Worm (Caenorhabditis elegans) whole organism, L4 larva: ENCODE measurements around the gene phy-4.

ENCODE experiments used
- F26F4.8 ChIP-seq: fragments of 200-800 bp; sonication (Bioruptor generic); conservative IDR thresholded peaks from 2 replicates; pipeline ENCODE4 v1.3.6; 2022; ENCODE audit warnings: missing genetic modification characterization, missing compliant biosample characterization
- F49E8.2 ChIP-seq: sonication (generic microtip); optimal IDR thresholded peaks from 2 replicates; lab custom pipeline; 2016; ENCODE audit warnings: missing compliant biosample characterization, mild to moderate bottlenecking, missing genetic modification characterization, borderline replicate concordance
- Y48G9A.11 ChIP-seq: fragments of 200-800 bp; sonication (Bioruptor generic); IDR thresholded peaks from 2 replicates; pipeline ENCODE4 v1.3.6; 2022; ENCODE audit warnings: missing genetic modification reagents, missing genetic modification characterization, missing compliant biosample characterization
- Y5F2A.4 ChIP-seq: fragments of 200-800 bp; sonication (Bioruptor generic); optimal IDR thresholded peaks from 2 replicates; lab custom pipeline; 2018; ENCODE audit warnings: mild to moderate bottlenecking, missing genetic modification characterization, missing compliant biosample characterization
- ZK546.5 ChIP-seq, 2 experiments: sonication (generic microtip); optimal IDR thresholded peaks; 2 replicates each; lab custom pipeline; 2017; ENCODE audit warnings: missing biosample characterization in 2 of 2, missing genetic modification characterization in 2 of 2
- aha-1 ChIP-seq: fragments of 150-350 bp; peaks from one replicate; lab custom pipeline; 2014; ENCODE audit warnings: missing biosample characterization, missing genetic modification characterization
- aly-2 ChIP-seq: sonication (generic microtip); optimal IDR thresholded peaks from 2 replicates; lab custom pipeline; 2018; ENCODE audit warnings: missing biosample characterization, missing genetic modification characterization
- attf-4 ChIP-seq: sonication (generic microtip); optimal IDR thresholded peaks from 3 replicates; lab custom pipeline; 2017; ENCODE audit warnings: missing biosample characterization, missing genetic modification characterization
- ceh-20 ChIP-seq: fragments of 200-800 bp; sonication (Bioruptor generic); IDR thresholded peaks from 2 replicates; pipeline ENCODE4 v1.3.6; 2022; ENCODE audit warnings: missing genetic modification reagents, missing genetic modification characterization, missing compliant biosample characterization
- ces-1 ChIP-seq: fragments of 150-350 bp; sonication (generic microtip); optimal IDR thresholded peaks from 4 replicates; lab custom pipeline; 2014; ENCODE audit warnings: missing biosample characterization, missing genetic modification reagents, missing genetic modification characterization
- cey-2 ChIP-seq: sonication (generic microtip); optimal IDR thresholded peaks from 3 replicates; lab custom pipeline; 2017; ENCODE audit warnings: missing genetic modification characterization, mild to moderate bottlenecking, missing compliant biosample characterization, antibody characterized with exemption, borderline replicate concordance; ENCODE audit not compliant: insufficient read depth
- ctbp-1 ChIP-seq: fragments of 200-800 bp; sonication (Bioruptor generic); IDR thresholded peaks from 2 replicates; pipeline ENCODE4 v1.3.6; 2022; ENCODE audit warnings: missing genetic modification reagents, missing genetic modification characterization, missing compliant biosample characterization
- daf-12 ChIP-seq: fragments of 150-350 bp; optimal IDR thresholded peaks from 2 replicates; lab custom pipeline; 2014; ENCODE audit warnings: missing biosample characterization, missing genetic modification reagents, missing genetic modification characterization
- daf-16 ChIP-seq, 3 experiments: sonication (generic microtip); optimal IDR thresholded peaks; 2 replicates each; lab custom pipeline; 2016 to 2017; ENCODE audit warnings: missing genetic modification characterization in 3 of 3, missing genetic modification reagents in 3 of 3, mild to moderate bottlenecking in 2 of 3, missing compliant biosample characterization in 2 of 3, missing biosample characterization in 1 of 3, moderate library complexity in 1 of 3
- daf-19 ChIP-seq: fragments of 200-800 bp; sonication (Bioruptor generic); conservative IDR thresholded peaks from 2 replicates; pipeline ENCODE4 v1.3.6; 2022; ENCODE audit warnings: missing genetic modification characterization, missing compliant biosample characterization
- daf-8 ChIP-seq: fragments of 200-800 bp; sonication (Bioruptor generic); IDR thresholded peaks from 2 replicates; pipeline ENCODE4 v1.3.6; 2022; ENCODE audit warnings: missing genetic modification characterization, missing compliant biosample characterization
- dmd-6 ChIP-seq: fragments of 200-800 bp; sonication (Bioruptor generic); IDR thresholded peaks from 2 replicates; pipeline ENCODE4 v1.3.6; 2022; ENCODE audit warnings: missing genetic modification reagents, missing genetic modification characterization, missing compliant biosample characterization
- egl-27 ChIP-seq: sonication (generic microtip); optimal IDR thresholded peaks from 3 replicates; lab custom pipeline; 2017; ENCODE audit warnings: missing biosample characterization, missing genetic modification reagents, missing genetic modification characterization
- fkh-10 ChIP-seq: fragments of 150-350 bp; optimal IDR thresholded peaks from 2 replicates; lab custom pipeline; 2014; ENCODE audit warnings: missing biosample characterization, missing genetic modification reagents, missing genetic modification characterization
- hmg-1.1 ChIP-seq: fragments of 200-800 bp; sonication (Bioruptor generic); IDR thresholded peaks from 2 replicates; pipeline ENCODE4 v1.3.6; 2022; ENCODE audit warnings: missing genetic modification reagents, missing genetic modification characterization, missing compliant biosample characterization
- jun-1 ChIP-seq: fragments of 150-350 bp; optimal IDR thresholded peaks from 2 replicates; lab custom pipeline; 2014; ENCODE audit warnings: missing biosample characterization, missing genetic modification reagents, missing genetic modification characterization
- lim-7 ChIP-seq: fragments of 200-800 bp; sonication (Bioruptor generic); IDR thresholded peaks from 2 replicates; pipeline ENCODE4 v1.3.6; 2022; ENCODE audit warnings: missing genetic modification characterization, missing compliant biosample characterization
- madf-9 ChIP-seq: fragments of 200-800 bp; sonication (Bioruptor generic); conservative IDR thresholded peaks from 2 replicates; pipeline ENCODE4 v1.3.6; 2022; ENCODE audit warnings: missing genetic modification reagents, missing genetic modification characterization, missing compliant biosample characterization
- mdl-1 ChIP-seq, 2 experiments: fragments of 150-350 bp in 1 of 2; sonication (generic microtip) in 1 of 2; optimal IDR thresholded peaks; 2 replicates each; lab custom pipeline; 2014 to 2017; ENCODE audit warnings: missing biosample characterization in 2 of 2, missing genetic modification characterization in 2 of 2
- mdt-29 ChIP-seq: fragments of 200-800 bp; sonication (Bioruptor generic); IDR thresholded peaks from 2 replicates; pipeline ENCODE4 v1.3.6; 2022; ENCODE audit warnings: missing genetic modification reagents, missing genetic modification characterization, missing compliant biosample characterization
- mxl-2 ChIP-seq: fragments of 200-800 bp; sonication (Bioruptor generic); conservative IDR thresholded peaks from 2 replicates; pipeline ENCODE4 v1.3.6; 2022; ENCODE audit warnings: missing genetic modification reagents, missing genetic modification characterization, missing compliant biosample characterization
- mxl-3 ChIP-seq: fragments of 200-800 bp; sonication (Bioruptor generic); optimal IDR thresholded peaks from 2 replicates; lab custom pipeline; 2018; ENCODE audit warnings: mild to moderate bottlenecking, missing genetic modification characterization, missing compliant biosample characterization
- nhr-25 ChIP-seq: sonication (generic microtip); optimal IDR thresholded peaks from 2 replicates; lab custom pipeline; 2017; ENCODE audit warnings: missing genetic modification characterization, mild to moderate bottlenecking, missing compliant biosample characterization, antibody characterized with exemption, moderate library complexity, borderline replicate concordance; ENCODE audit not compliant: insufficient read depth
- nhr-6 ChIP-seq: fragments of 150-350 bp; optimal IDR thresholded peaks from 2 replicates; lab custom pipeline; 2014; ENCODE audit warnings: missing biosample characterization, missing genetic modification characterization
- nhr-76 ChIP-seq: fragments of 150-350 bp; optimal IDR thresholded peaks from 2 replicates; lab custom pipeline; 2014; ENCODE audit warnings: missing biosample characterization, missing genetic modification characterization
- pha-4 ChIP-seq, 2 experiments: fragments of 150-350 bp in 1 of 2; fragments of 200-800 bp in 1 of 2; sonication (Bioruptor generic) in 1 of 2; IDR thresholded peaks in 1 of 2; optimal IDR thresholded peaks in 1 of 2; 2 replicates each; pipeline versions ENCODE4 v1.3.6 to Lab custom; 2014 to 2022; ENCODE audit warnings: missing genetic modification characterization in 2 of 2, missing genetic modification reagents in 2 of 2, missing biosample characterization in 1 of 2, missing compliant biosample characterization in 1 of 2
- rbr-2 ChIP-seq: sonication (generic microtip); optimal IDR thresholded peaks from 2 replicates; lab custom pipeline; 2016; ENCODE audit warnings: missing genotype, missing genetic modification characterization, missing compliant biosample characterization
- saeg-2 ChIP-seq: fragments of 200-800 bp; sonication (Bioruptor generic); IDR thresholded peaks from 2 replicates; pipeline ENCODE4 v1.3.6; 2022; ENCODE audit warnings: missing genetic modification reagents, missing genetic modification characterization, missing compliant biosample characterization
- set-16 ChIP-seq: fragments of 200-800 bp; sonication (Bioruptor generic); IDR thresholded peaks from 2 replicates; pipeline ENCODE4 v1.3.6; 2022; ENCODE audit warnings: missing genetic modification reagents, missing genetic modification characterization, missing compliant biosample characterization
- snpc-4 ChIP-seq: fragments of 150-350 bp; optimal IDR thresholded peaks from 2 replicates; lab custom pipeline; 2014; ENCODE audit warnings: missing biosample characterization, missing genetic modification characterization
- spr-3 ChIP-seq: fragments of 200-800 bp; sonication (Bioruptor generic); optimal IDR thresholded peaks from 2 replicates; lab custom pipeline; 2018; ENCODE audit warnings: mild to moderate bottlenecking, missing genetic modification characterization, missing compliant biosample characterization
- unc-39 ChIP-seq: sonication (generic microtip); optimal IDR thresholded peaks from 2 replicates; lab custom pipeline; 2017; ENCODE audit warnings: missing biosample characterization, missing genetic modification characterization
- vab-7 ChIP-seq: fragments of 200-800 bp; sonication (Bioruptor generic); IDR thresholded peaks from 2 replicates; pipeline ENCODE4 v1.3.6; 2022; ENCODE audit warnings: missing genetic modification reagents, missing genetic modification characterization, missing compliant biosample characterization
- zag-1 ChIP-seq: fragments of 150-350 bp; optimal IDR thresholded peaks from 2 replicates; lab custom pipeline; 2014; ENCODE audit warnings: missing biosample characterization, missing genetic modification characterization
- zfp-3 ChIP-seq: fragments of 200-800 bp; sonication (Bioruptor generic); conservative IDR thresholded peaks from 2 replicates; pipeline ENCODE4 v1.3.6; 2022; ENCODE audit warnings: missing genetic modification reagents, missing genetic modification characterization, missing compliant biosample characterization

phy-4 gene

DNA sequence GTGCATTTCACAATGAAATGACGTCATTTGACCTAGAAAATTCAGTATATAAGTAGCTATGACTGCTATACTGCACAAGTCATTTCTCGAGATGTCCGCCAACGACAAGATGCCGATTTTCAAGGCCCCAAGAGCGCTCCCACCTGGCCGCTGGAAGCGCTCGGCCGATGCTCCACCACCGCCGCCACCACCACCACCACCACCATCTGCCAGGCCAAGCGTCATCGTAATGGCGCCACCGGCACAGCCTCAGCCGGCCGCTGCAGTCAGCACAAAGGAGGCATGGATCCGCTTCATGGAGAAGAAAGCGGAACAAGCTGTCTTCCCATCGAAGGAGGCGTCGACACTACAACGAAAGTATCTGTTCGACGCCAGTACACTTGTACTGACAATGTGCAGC is 28.2 kb downstream of the phy-4 start, which contains the start of gene Y43F8B.28:
TSS of gene Y43F8B.28 (plus strand) at position 59 of the 400 bp plus-strand sequence.
- TF ChIP-seq set-16 (GFP tag; lab: Robert Waterston, UW) (peak; percentile 95), nhr-6 (tag; lab: Kevin White, UChicago) (no peak), madf-9 (GFP tag; lab: Robert Waterston, UW) (no peak), jun-1 (tag; lab: Kevin White, UChicago) (no peak), F26F4.8 (no peak)

DNA sequence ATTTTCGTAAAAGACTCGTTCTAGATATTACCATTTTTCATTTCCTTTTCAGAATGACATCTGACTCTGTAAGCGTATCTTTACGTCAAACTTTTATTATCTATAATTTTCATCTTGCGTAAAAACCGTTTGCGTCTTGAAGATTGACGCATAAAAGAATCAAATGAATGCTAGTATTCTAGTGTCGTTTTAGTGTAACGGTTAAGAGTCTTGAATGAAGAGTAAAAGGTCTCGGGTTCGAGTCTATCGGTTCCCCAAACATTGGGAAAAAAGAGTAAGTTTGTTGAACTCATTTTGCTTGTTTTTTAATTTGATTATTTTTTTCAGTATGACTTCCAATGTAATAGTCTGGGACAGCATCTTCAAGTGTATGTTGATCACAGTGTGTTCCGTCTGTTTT is 28.9 kb downstream of the phy-4 start, which contains the start of gene Y43F8B.17:
TSS of gene Y43F8B.17 (plus strand) at position 215 of the 400 bp plus-strand sequence.
- TF ChIP-seq Y48G9A.11 (GFP tag; lab: Robert Waterston, UW), result no peak
- TF ChIP-seq cey-2 (tag; lab: Kevin White, UChicago), result no peak
- TF ChIP-seq Y5F2A.4, result no peak
- no peak for TF ChIP-seq zag-1 (tag; lab: Kevin White, UChicago)
- TF ChIP-seq spr-3, result no peak
- no peak for TF ChIP-seq ces-1 (GFP tag; lab: Kevin White, UChicago)
- no peak for TF ChIP-seq zfp-3 (GFP tag; lab: Robert Waterston, UW)
- TF ChIP-seq nhr-76 (tag; lab: Kevin White, UChicago), result no peak
- TF ChIP-seq set-16 (GFP tag; lab: Robert Waterston, UW), result no peak
- no peak for TF ChIP-seq hmg-1.1 (GFP tag; lab: Robert Waterston, UW)
- no peak for TF ChIP-seq daf-12
- TF ChIP-seq daf-16 (GFP tag; optimal IDR thresholded peaks at IDR 0.05; lab: Kevin White, UChicago), result no peak
- TF ChIP-seq daf-16 (tag; optimal IDR thresholded peaks at IDR 0.05; lab: Kevin White, UChicago), result no peak
- TF ChIP-seq rbr-2 (tag; lab: Kevin White, UChicago), result no peak
- no peak for TF ChIP-seq unc-39 (tag; lab: Kevin White, UChicago)
- no peak for TF ChIP-seq mxl-2 (GFP tag; lab: Robert Waterston, UW)

DNA sequence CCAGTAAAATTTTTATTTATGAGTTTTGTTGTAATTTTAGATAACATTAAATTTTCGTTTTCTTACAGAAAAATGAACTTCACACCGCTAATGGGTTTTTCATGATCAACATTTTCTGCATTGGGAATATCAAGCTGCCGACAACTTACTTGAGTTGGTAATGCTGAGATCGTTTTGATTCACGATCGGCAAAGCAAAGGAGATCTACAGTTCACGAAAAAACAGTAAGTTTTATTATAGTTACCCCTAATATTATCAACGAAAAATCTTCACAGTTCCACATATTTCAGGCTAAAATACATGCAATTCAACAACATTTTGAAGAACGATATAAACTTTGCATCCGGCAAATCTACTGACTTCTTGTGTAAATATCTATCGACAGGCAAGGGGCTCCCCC is 30.9 kb downstream of the phy-4 start, which contains the start of gene Y43F8B.22:
TSS of gene Y43F8B.22 (plus strand) at position 301 of the 400 bp plus-strand sequence.
- TF ChIP-seq aha-1 (tag; lab: Kevin White, UChicago), result peak; percentile 68
- no peak for TF ChIP-seq vab-7 (GFP tag; lab: Robert Waterston, UW)

DNA sequence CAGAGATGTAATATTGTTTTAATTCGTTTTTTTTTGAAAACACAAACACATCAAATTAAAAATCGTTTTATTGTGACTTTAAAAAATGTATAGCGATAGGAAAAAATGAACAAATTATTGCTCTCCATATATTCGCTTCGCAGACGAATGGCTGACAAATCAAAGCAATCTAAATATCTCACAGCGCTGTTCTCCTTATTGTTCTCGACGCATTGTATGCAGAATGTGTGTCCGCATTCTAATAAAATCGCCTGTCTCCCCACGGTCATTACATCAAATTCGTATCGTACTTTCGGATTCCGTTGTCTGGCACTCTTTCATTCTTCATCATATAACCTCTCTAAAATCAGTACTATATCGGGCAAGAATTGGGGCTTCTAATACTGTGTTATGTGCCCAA is 35.6 kb downstream of the phy-4 start, which contains the start of gene Y43F8B.9:
TSS of gene Y43F8B.9 (plus strand) at position 301 of the 400 bp plus-strand sequence.
- no peak for TF ChIP-seq nhr-25 (tag; lab: Kevin White, UChicago)
- TF ChIP-seq F49E8.2 (tag; lab: Kevin White, UChicago), result no peak
- no peak for TF ChIP-seq mxl-3

- TF ChIP-seq mdt-29 (GFP tag; lab: Robert Waterston, UW) (no peak), ceh-20 (GFP tag; lab: Robert Waterston, UW) (no peak), aly-2 (tag; lab: Kevin White, UChicago) (no peak), ctbp-1 (GFP tag; lab: Robert Waterston, UW) (no peak), dmd-6 (GFP tag; lab: Robert Waterston, UW) (no peak), fkh-10 (GFP tag; lab: Kevin White, UChicago) (no peak), snpc-4 (tag; lab: Kevin White, UChicago) (no peak), lim-7 (GFP tag; lab: Robert Waterston, UW) (no peak), egl-27 (tag; lab: Kevin White, UChicago) (no peak), pha-4 (GFP tag; IDR thresholded peaks at IDR 0.05; lab: Robert Waterston, UW) (no peak), pha-4 (tag; optimal IDR thresholded peaks at IDR 0.05; lab: Kevin White, UChicago) (no peak), saeg-2 (GFP tag; lab: Robert Waterston, UW) (no peak), mdl-1 (tag; optimal IDR thresholded peaks at IDR 0.05; lab: Kevin White, UChicago) (no peak), cey-2 (tag; lab: Kevin White, UChicago) (no peak), attf-4 (no peak), daf-8 (no peak), ZK546.5 (tag; optimal IDR thresholded peaks at IDR 0.05; lab: Kevin White, UChicago) (no peak), nhr-6 (tag; lab: Kevin White, UChicago) (no peak), Y5F2A.4 (no peak), daf-19 (GFP tag; lab: Robert Waterston, UW) (no peak)
Measured at ce11 chrV:19477302-19477701, 36.1 kb downstream of the phy-4 start.
